Fruit fly (Drosophila melanogaster) whole organism, embryonic: ENCODE measurements around the gene phol.
A peak's percentile ranks its signal among the peaks of the same experiment; 100 is the strongest.

Experiments
- B-H2 ChIP-seq: fragments of 200-800 bp; sonication (Bioruptor generic); optimal IDR thresholded peaks from 2 replicates; lab custom pipeline; 2018; ENCODE audit warnings: missing biosample characterization, mild to moderate bottlenecking, missing genetic modification characterization
- Blimp-1 ChIP-seq: fragments of 200-800 bp; sonication (Bioruptor generic); optimal IDR thresholded peaks from 3 replicates; lab custom pipeline; 2018; ENCODE audit warnings: missing biosample characterization, missing genetic modification characterization, mild to moderate bottlenecking, moderate library complexity, missing genetic modification reagents
- Bteb2 ChIP-seq: fragments of 200-800 bp; sonication (Bioruptor generic); optimal IDR thresholded peaks from 2 replicates; lab custom pipeline; 2016; ENCODE audit warnings: missing biosample characterization, missing genetic modification characterization
- CG10321 ChIP-seq: fragments of 200-800 bp; sonication (Bioruptor generic); IDR thresholded peaks from 2 replicates; pipeline ENCODE4 v1.3.6; 2022; ENCODE audit warnings: missing biosample characterization, missing genetic modification characterization
- CG11247 ChIP-seq: fragments of 200-800 bp; sonication (Bioruptor generic); IDR thresholded peaks from 2 replicates; pipeline ENCODE4 v1.3.6; 2022; ENCODE audit warnings: missing biosample characterization, missing genetic modification characterization
- CG11560 ChIP-seq: fragments of 200-800 bp; sonication (Bioruptor generic); IDR thresholded peaks from 3 replicates; pipeline ENCODE4 v1.3.6; 2022; ENCODE audit warnings: missing biosample characterization, missing genetic modification characterization
- CG11696 ChIP-seq: fragments of 200-800 bp; sonication (Bioruptor generic); IDR thresholded peaks from 2 replicates; pipeline ENCODE4 v1.3.6; 2022; ENCODE audit warnings: missing biosample characterization, missing genetic modification characterization
- CG11723 ChIP-seq: fragments of 200-800 bp; sonication (Bioruptor generic); optimal IDR thresholded peaks from 2 replicates; lab custom pipeline; 2017; ENCODE audit warnings: missing biosample characterization, mild to moderate bottlenecking, missing genetic modification characterization
- CG12942 ChIP-seq: fragments of 200-800 bp; sonication (Bioruptor generic); optimal IDR thresholded peaks from 3 replicates; lab custom pipeline; 2016; ENCODE audit warnings: missing biosample characterization, missing genetic modification characterization
- CG14965 ChIP-seq: fragments of 200-800 bp; sonication (Bioruptor generic); optimal IDR thresholded peaks from 2 replicates; lab custom pipeline; 2016; ENCODE audit warnings: missing biosample characterization, missing genetic modification characterization, borderline replicate concordance
- CG15514 ChIP-seq: fragments of 200-800 bp; sonication (Bioruptor generic); optimal IDR thresholded peaks from 3 replicates; lab custom pipeline; 2017; ENCODE audit warnings: missing biosample characterization, missing genetic modification characterization, mild to moderate bottlenecking, moderate library complexity, missing genetic modification reagents
- CG1603 ChIP-seq: fragments of 200-800 bp; sonication (Bioruptor generic); optimal IDR thresholded peaks from 2 replicates; lab custom pipeline; 2019; ENCODE audit warnings: missing biosample characterization, mild to moderate bottlenecking, missing genetic modification characterization, moderate library complexity
- CG16863 ChIP-seq: fragments of 200-800 bp; sonication (Bioruptor generic); optimal IDR thresholded peaks from 3 replicates; lab custom pipeline; 2016; ENCODE audit warnings: missing biosample characterization, missing genetic modification characterization
- CG17328 ChIP-seq: fragments of 200-800 bp; sonication (Bioruptor generic); IDR thresholded peaks from 2 replicates; pipeline ENCODE4 v1.3.6; 2022; ENCODE audit warnings: missing biosample characterization, missing genetic modification characterization
- CG17568 ChIP-seq: fragments of 200-800 bp; sonication (Bioruptor generic); optimal IDR thresholded peaks from 2 replicates; lab custom pipeline; 2018; ENCODE audit warnings: missing biosample characterization, mild to moderate bottlenecking, missing genetic modification characterization, moderate library complexity
- CG18011 ChIP-seq: fragments of 200-800 bp; sonication (Bioruptor generic); optimal IDR thresholded peaks from 2 replicates; lab custom pipeline; 2017; ENCODE audit warnings: missing biosample characterization, missing genetic modification characterization, mild to moderate bottlenecking, moderate library complexity, missing genotype
- CG2199 ChIP-seq: fragments of 200-800 bp; sonication (Bioruptor generic); IDR thresholded peaks from 3 replicates; pipeline ENCODE4 v1.3.6; 2022; ENCODE audit warnings: missing biosample characterization, missing genetic modification characterization
- CG30403 ChIP-seq: fragments of 200-800 bp; sonication (Bioruptor generic); optimal IDR thresholded peaks from 3 replicates; lab custom pipeline; 2016; ENCODE audit warnings: missing biosample characterization, missing genetic modification characterization
- CG31365 ChIP-seq: fragments of 200-800 bp; sonication (Bioruptor generic); optimal IDR thresholded peaks from 2 replicates; lab custom pipeline; 2018; ENCODE audit warnings: missing biosample characterization, mild to moderate bottlenecking, missing genetic modification characterization
- CG5180 ChIP-seq: fragments of 200-800 bp; sonication (Bioruptor generic); optimal IDR thresholded peaks from 3 replicates; lab custom pipeline; 2017; ENCODE audit warnings: missing biosample characterization, missing genetic modification characterization, mild to moderate bottlenecking, moderate library complexity, missing genetic modification reagents
- CG6683 ChIP-seq: fragments of 200-800 bp; sonication (Bioruptor generic); optimal IDR thresholded peaks from 2 replicates; lab custom pipeline; 2017; ENCODE audit warnings: missing biosample characterization, mild to moderate bottlenecking, missing genetic modification characterization, missing genetic modification reagents
- CG7745 ChIP-seq: fragments of 200-800 bp; sonication (Bioruptor generic); optimal IDR thresholded peaks from 2 replicates; lab custom pipeline; 2018; ENCODE audit warnings: missing biosample characterization, mild to moderate bottlenecking, missing genetic modification characterization, moderate library complexity
- CG7928 ChIP-seq: fragments of 200-800 bp; sonication (Bioruptor generic); optimal IDR thresholded peaks from 2 replicates; lab custom pipeline; 2017; ENCODE audit warnings: missing biosample characterization, mild to moderate bottlenecking, missing genetic modification characterization
- Doc2 ChIP-seq: fragments of 200-800 bp; sonication (Bioruptor generic); IDR thresholded peaks from 2 replicates; pipeline ENCODE4 v1.3.6; 2022; ENCODE audit warnings: missing biosample characterization, missing genetic modification characterization
- Eip74EF ChIP-seq, 2 experiments: fragments of 200-800 bp in 1 of 2; fragments of >200 bp in 1 of 2; sonication (Bioruptor generic) in 1 of 2; optimal IDR thresholded peaks; 2 replicates each; lab custom pipeline; 2017 to 2019; ENCODE audit warnings: missing biosample characterization in 2 of 2, missing genetic modification characterization in 2 of 2, mild to moderate bottlenecking in 1 of 2, moderate library complexity in 1 of 2
- GATAe ChIP-seq: fragments of 200-800 bp; sonication (Bioruptor generic); conservative IDR thresholded peaks from 2 replicates; pipeline ENCODE4 v1.3.6; 2022; ENCODE audit warnings: missing biosample characterization, missing genetic modification characterization
- Gsc ChIP-seq: fragments of 200-800 bp; sonication (Bioruptor generic); IDR thresholded peaks from 2 replicates; pipeline ENCODE4 v1.3.6; 2022; ENCODE audit warnings: missing biosample characterization, missing genetic modification characterization
- Lim3 ChIP-seq: fragments of 200-800 bp; sonication (Bioruptor generic); IDR thresholded peaks from 2 replicates; pipeline ENCODE4 v1.3.6; 2022; ENCODE audit warnings: missing biosample characterization, missing genetic modification characterization
- Mes4 ChIP-seq: fragments of 200-800 bp; sonication (Bioruptor generic); optimal IDR thresholded peaks from 2 replicates; lab custom pipeline; 2016; ENCODE audit warnings: missing biosample characterization, missing genetic modification characterization
- Nf-YA ChIP-seq: fragments of 200-800 bp; sonication (Bioruptor generic); IDR thresholded peaks from 2 replicates; pipeline ENCODE4 v1.3.6; 2022; ENCODE audit warnings: missing biosample characterization, missing genetic modification characterization
- Poxn ChIP-seq: fragments of 200-800 bp; sonication (Bioruptor generic); IDR thresholded peaks from 2 replicates; pipeline ENCODE4 v1.3.6; 2022; ENCODE audit warnings: missing biosample characterization, missing genetic modification characterization
- Scr ChIP-seq: fragments of 200-800 bp; sonication (Bioruptor generic); IDR thresholded peaks from 2 replicates; pipeline ENCODE4 v1.3.6; 2022; ENCODE audit warnings: missing biosample characterization, missing genetic modification characterization; ENCODE audit not compliant: partially characterized antibody
- Ssrp ChIP-seq: fragments of 200-800 bp; sonication (Bioruptor generic); optimal IDR thresholded peaks from 2 replicates; lab custom pipeline; 2018; ENCODE audit warnings: missing biosample characterization, mild to moderate bottlenecking, missing genetic modification characterization, moderate library complexity
- Xbp1 ChIP-seq: fragments of 200-800 bp; sonication (Bioruptor generic); optimal IDR thresholded peaks from 3 replicates; lab custom pipeline; 2016; ENCODE audit warnings: missing biosample characterization, mild to moderate bottlenecking, missing genetic modification characterization
- cad ChIP-seq: fragments of >200 bp; optimal IDR thresholded peaks from 2 replicates; lab custom pipeline; 2017; ENCODE audit warnings: missing biosample characterization, missing genetic modification characterization
- disco-r ChIP-seq: fragments of 200-800 bp; sonication (Bioruptor generic); optimal IDR thresholded peaks from 2 replicates; lab custom pipeline; 2016; ENCODE audit warnings: missing biosample characterization, missing genetic modification characterization
- exex ChIP-seq: fragments of 200-800 bp; sonication (Bioruptor generic); optimal IDR thresholded peaks from 4 replicates; lab custom pipeline; 2018; ENCODE audit warnings: missing biosample characterization, mild to moderate bottlenecking, missing genetic modification characterization, moderate library complexity
- gro ChIP-seq: fragments of 200-800 bp; sonication (Bioruptor generic); optimal IDR thresholded peaks from 2 replicates; lab custom pipeline; 2016; ENCODE audit warnings: missing biosample characterization, missing genetic modification characterization
- hbn ChIP-seq: fragments of 200-800 bp; sonication (Bioruptor generic); IDR thresholded peaks from 2 replicates; pipeline ENCODE4 v1.3.6; 2022; ENCODE audit warnings: missing biosample characterization, missing genetic modification characterization; ENCODE audit not compliant: partially characterized antibody
- nau ChIP-seq: fragments of 200-800 bp; sonication (Bioruptor generic); optimal IDR thresholded peaks from 3 replicates; lab custom pipeline; 2017; ENCODE audit warnings: missing biosample characterization, mild to moderate bottlenecking, missing genetic modification characterization, missing genetic modification reagents
- nerfin-1 ChIP-seq: fragments of 200-800 bp; sonication (Bioruptor generic); optimal IDR thresholded peaks from 3 replicates; lab custom pipeline; 2019; ENCODE audit warnings: missing biosample characterization, mild to moderate bottlenecking, missing genetic modification characterization, moderate library complexity
- odd ChIP-seq: fragments of 200-800 bp; sonication (Bioruptor generic); optimal IDR thresholded peaks from 2 replicates; lab custom pipeline; 2017; ENCODE audit warnings: missing biosample characterization, mild to moderate bottlenecking, missing genetic modification characterization
- pho ChIP-seq: fragments of 200-800 bp; sonication (Bioruptor generic); optimal IDR thresholded peaks from 2 replicates; lab custom pipeline; 2016; ENCODE audit warnings: missing biosample characterization, missing genetic modification characterization
- pzg ChIP-seq: fragments of 200-800 bp; sonication (Bioruptor generic); optimal IDR thresholded peaks from 3 replicates; lab custom pipeline; 2018; ENCODE audit warnings: missing biosample characterization, mild to moderate bottlenecking, missing genetic modification characterization, moderate library complexity
- sim ChIP-seq: fragments of 200-800 bp; sonication (Bioruptor generic); IDR thresholded peaks from 2 replicates; pipeline ENCODE4 v1.3.6; 2022; ENCODE audit warnings: missing biosample characterization, missing genetic modification characterization
- so ChIP-seq: fragments of 200-800 bp; sonication (Bioruptor generic); IDR thresholded peaks from 3 replicates; pipeline ENCODE4 v1.3.6; 2022; ENCODE audit warnings: missing biosample characterization, missing genetic modification characterization
- toy ChIP-seq: fragments of 200-800 bp; sonication (Bioruptor generic); IDR thresholded peaks from 2 replicates; pipeline ENCODE4 v1.3.6; 2022; ENCODE audit warnings: missing biosample characterization, missing genetic modification characterization
- twi ChIP-seq: fragments of 200-800 bp; optimal IDR thresholded peaks from 2 replicates; lab custom pipeline; 2019; ENCODE audit warnings: missing biosample characterization, mild to moderate bottlenecking, missing genetic modification characterization, moderate library complexity
- zen ChIP-seq: fragments of 200-800 bp; sonication (Bioruptor generic); optimal IDR thresholded peaks from 3 replicates; lab custom pipeline; 2018; ENCODE audit warnings: missing biosample characterization, mild to moderate bottlenecking, missing genetic modification characterization, moderate library complexity

phol gene

DNA sequence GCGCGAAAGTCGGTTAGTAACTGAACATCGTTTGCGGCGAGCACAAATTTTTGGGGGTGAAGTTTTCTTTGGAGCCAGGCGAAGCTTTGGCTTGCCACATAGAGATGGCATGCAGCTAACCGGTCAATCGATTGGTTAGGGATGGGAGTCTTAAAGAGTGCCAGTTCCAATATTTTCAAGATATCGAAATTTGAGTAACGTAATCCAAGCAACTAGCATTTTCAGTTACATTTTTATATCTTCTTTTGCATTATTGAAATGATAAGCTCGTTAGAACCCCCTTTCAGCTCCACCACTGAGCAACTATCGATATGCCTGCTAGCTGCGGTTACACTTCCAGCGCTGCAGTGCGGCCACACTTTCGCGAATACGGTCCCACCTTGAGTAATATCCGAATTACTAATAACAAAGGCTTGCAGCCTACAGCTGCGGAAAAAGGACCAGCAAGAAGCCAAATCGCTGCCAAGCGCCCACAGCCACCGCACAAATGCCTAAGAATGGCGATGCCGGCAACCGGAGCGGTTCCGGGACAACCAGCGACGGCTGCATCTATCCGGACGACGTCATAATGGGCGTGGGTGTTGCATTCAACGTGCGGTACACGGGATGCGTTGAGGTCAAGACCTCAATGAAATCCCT, 29.3 kb downstream of the phol start, which contains the start of the genes Atat and Shc (continued):
- TF ChIP-seq nau (GFP tag; lab: Kevin White, UChicago) (peak; percentile 95), CG17568 (peak; percentile 95), exex (tag; lab: Kevin White, UChicago) (peak; percentile 91), Doc2 (GFP tag; lab: Robert Waterston, UW) (peak; percentile 98), pzg (peak; percentile 97), Poxn (GFP tag; lab: Robert Waterston, UW) (peak; percentile 99), CG17328 (peak; percentile 99), CG7928 (GFP tag; lab: Kevin White, UChicago) (peak; percentile 85), B-H2 (GFP tag; lab: Kevin White, UChicago) (peak; percentile 99), gro (GFP tag; lab: Kevin White, UChicago) (peak; percentile 99), CG7745 (tag; lab: Kevin White, UChicago) (peak; percentile 47), Ssrp (tag; lab: Kevin White, UChicago) (peak; percentile 99), CG14965 (peak; percentile 91), CG18011 (GFP tag; lab: Kevin White, UChicago) (peak; percentile 93), twi (tag; lab: Kevin White, UChicago) (peak; percentile 96), CG16863 (GFP tag; lab: Kevin White, UChicago) (peak; percentile 99), toy (GFP tag; lab: Robert Waterston, UW) (peak; percentile 99), nerfin-1 (tag; lab: Kevin White, UChicago) (peak; percentile 95), CG1603 (tag; lab: Kevin White, UChicago) (peak; percentile 98), CG11723 (GFP tag; lab: Kevin White, UChicago) (peak; percentile 97), CG10321 (peak; percentile 87), sim (peak; percentile 95), disco-r (GFP tag; lab: Kevin White, UChicago) (peak; percentile 99), CG6683 (GFP tag; lab: Kevin White, UChicago) (peak; percentile 96), hbn (GFP tag; lab: Robert Waterston, UW) (peak; percentile 83), CG11247 (GFP tag; lab: Robert Waterston, UW) (peak; percentile 100), so (GFP tag; lab: Robert Waterston, UW) (peak; percentile 98), Lim3 (peak; percentile 99), Scr (GFP tag; lab: Robert Waterston, UW) (peak; percentile 93), cad (GFP tag; lab: Kevin White, UChicago) (no peak), Bteb2 (GFP tag; lab: Kevin White, UChicago) (peak; percentile 99), Xbp1 (GFP tag; lab: Kevin White, UChicago) (peak; percentile 100), CG30403 (GFP tag; lab: Kevin White, UChicago) (peak; percentile 100), CG11696 (GFP tag; lab: Robert Waterston, UW) (peak; percentile 95), CG5180 (GFP tag; lab: Kevin White, UChicago) (peak; percentile 83), pho (GFP tag; lab: Kevin White, UChicago) (peak; percentile 100), Eip74EF (GFP tag; optimal IDR thresholded peaks at IDR 0.05; lab: Kevin White, UChicago) (peak in 1 of 2 experiments; percentile 89), CG12942 (GFP tag; lab: Kevin White, UChicago) (peak; percentile 100), Mes4 (GFP tag; lab: Kevin White, UChicago) (peak; percentile 99), CG15514 (GFP tag; lab: Kevin White, UChicago) (peak; percentile 96), Blimp-1 (GFP tag; lab: Kevin White, UChicago) (peak; percentile 96), CG31365 (tag; lab: Kevin White, UChicago) (peak; percentile 87), odd (GFP tag; lab: Kevin White, UChicago) (peak; percentile 88), zen (tag; lab: Kevin White, UChicago) (peak; percentile 99), GATAe (GFP tag; lab: Robert Waterston, UW) (peak; percentile 98), Gsc (GFP tag; lab: Robert Waterston, UW) (peak; percentile 99), Nf-YA (peak; percentile 99), CG2199 (peak; percentile 99), CG11560 (peak; percentile 96)
